Worm (Caenorhabditis elegans) whole organism, L2 larva: ENCODE data around the gene F16G10.6.

Experiments used
- C34F6.9 ChIP-seq: fragments of 150-350 bp; optimal IDR thresholded peaks from 2 replicates; lab custom pipeline; 2014; ENCODE audit warnings: missing biosample characterization, missing genetic modification characterization
- ceh-16 ChIP-seq: fragments of 150-350 bp; optimal IDR thresholded peaks from 2 replicates; lab custom pipeline; 2014; ENCODE audit warnings: missing biosample characterization, missing genetic modification characterization
- lin-13 ChIP-seq: fragments of 150-350 bp; optimal IDR thresholded peaks from 2 replicates; lab custom pipeline; 2014; ENCODE audit warnings: missing biosample characterization, missing genetic modification reagents, missing genetic modification characterization
- mab-5 ChIP-seq: fragments of 150-350 bp; optimal IDR thresholded peaks from 2 replicates; lab custom pipeline; 2014; ENCODE audit warnings: missing biosample characterization, missing genetic modification characterization
- mdl-1 ChIP-seq, 2 experiments: fragments of 150-350 bp in 1 of 2; sonication (generic microtip) in 1 of 2; optimal IDR thresholded peaks; 2 replicates each; lab custom pipeline; 2017; ENCODE audit warnings: missing biosample characterization in 2 of 2, missing genetic modification characterization in 2 of 2
- peb-1 ChIP-seq: fragments of 150-350 bp; optimal IDR thresholded peaks from 2 replicates; lab custom pipeline; 2014; ENCODE audit warnings: missing biosample characterization, missing genetic modification characterization
- snpc-4 ChIP-seq: fragments of 150-350 bp; optimal IDR thresholded peaks from 2 replicates; lab custom pipeline; 2014; ENCODE audit warnings: missing biosample characterization, missing genetic modification characterization
- unc-62 ChIP-seq: fragments of 150-350 bp; optimal IDR thresholded peaks from 2 replicates; lab custom pipeline; 2014; ENCODE audit warnings: missing biosample characterization, missing genetic modification reagents, missing genetic modification characterization
- zag-1 ChIP-seq: fragments of 150-350 bp; optimal IDR thresholded peaks from 2 replicates; lab custom pipeline; 2014; ENCODE audit warnings: missing biosample characterization, missing genetic modification characterization

DNA sequence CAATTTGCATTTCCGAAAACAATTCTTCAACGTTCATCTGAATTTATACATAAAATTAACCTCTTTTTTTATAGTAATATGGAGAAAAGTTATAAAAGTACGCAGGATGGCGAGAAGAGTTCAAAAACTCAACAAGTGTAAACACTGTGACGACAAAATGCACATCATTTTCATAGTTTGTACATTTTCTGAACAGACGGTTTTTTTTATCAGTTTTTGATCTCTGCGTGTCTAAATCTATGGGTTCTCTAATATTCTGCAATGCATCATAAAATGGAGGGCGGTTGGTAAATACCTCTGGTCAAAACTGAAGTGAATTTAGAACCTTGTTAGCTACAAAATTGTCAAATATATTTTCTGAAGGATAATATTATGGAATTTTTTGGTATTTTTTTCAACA, 37.8 kb upstream of the F16G10.6 start, which contains the start of gene fbxa-4:
- TF ChIP-seq mab-5 (tag; lab: Kevin White, UChicago): no peak
- TF ChIP-seq ceh-16 (tag; lab: Kevin White, UChicago): no peak
- TF ChIP-seq C34F6.9 (tag; lab: Kevin White, UChicago): no peak
- no peak for TF ChIP-seq snpc-4 (tag; lab: Kevin White, UChicago)
- TF ChIP-seq mdl-1 (tag; optimal IDR thresholded peaks at IDR 0.05; lab: Kevin White, UChicago): no peak
- TF ChIP-seq peb-1 (tag; lab: Kevin White, UChicago): no peak
- no peak for TF ChIP-seq zag-1 (tag; lab: Kevin White, UChicago)
- TF ChIP-seq lin-13 (GFP tag; lab: Kevin White, UChicago): no peak
- TF ChIP-seq unc-62 (GFP tag; lab: Kevin White, UChicago): no peak
